Worm (Caenorhabditis elegans): ENCODE results near the gene cyp-34A10.

cyp-34A10 gene

DNA sequence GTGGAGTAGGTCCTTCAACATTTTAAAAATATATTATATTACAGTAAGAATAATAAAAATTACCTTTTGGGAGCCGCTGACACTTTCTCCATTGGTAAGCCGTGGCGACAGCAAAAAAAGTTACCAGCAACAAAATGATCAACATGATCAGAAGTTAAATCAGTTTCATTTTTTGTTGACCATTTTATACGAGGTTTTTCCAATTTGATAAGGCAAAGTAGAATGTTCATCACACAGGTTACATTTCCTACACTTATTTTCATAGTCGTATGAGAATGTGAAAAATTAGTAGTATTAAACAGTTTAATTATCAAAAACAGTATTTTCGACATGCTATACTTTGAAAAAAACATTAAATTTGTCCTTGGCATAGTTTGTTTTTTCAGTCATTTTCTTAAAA lies at the start of gene cyp-34A10:
cyp-34A10 (minus strand) TSS at position 146 of the 400 bp plus-strand sequence.
- TF ChIP-seq cog-1 (tag; optimal IDR thresholded peaks at IDR 0.05) (no peak), klf-2 (GFP tag; conservative IDR thresholded peaks at IDR 0.05) (no peak), tab-1 (GFP tag; IDR thresholded peaks at IDR 0.05) (no peak), ztf-23 (GFP tag; IDR thresholded peaks at IDR 0.05) (no peak), ref-1 (GFP tag; conservative IDR thresholded peaks at IDR 0.05) (no peak), med-1 (GFP tag; optimal IDR thresholded peaks at IDR 0.05; ENCODE audit: insufficient read depth) (no peak), ztf-29 (GFP tag; IDR thresholded peaks at IDR 0.05) (no peak), flt-1 (GFP tag; IDR thresholded peaks at IDR 0.05) (no peak), T22C8.4 (GFP tag; IDR thresholded peaks at IDR 0.05) (no peak)

DNA sequence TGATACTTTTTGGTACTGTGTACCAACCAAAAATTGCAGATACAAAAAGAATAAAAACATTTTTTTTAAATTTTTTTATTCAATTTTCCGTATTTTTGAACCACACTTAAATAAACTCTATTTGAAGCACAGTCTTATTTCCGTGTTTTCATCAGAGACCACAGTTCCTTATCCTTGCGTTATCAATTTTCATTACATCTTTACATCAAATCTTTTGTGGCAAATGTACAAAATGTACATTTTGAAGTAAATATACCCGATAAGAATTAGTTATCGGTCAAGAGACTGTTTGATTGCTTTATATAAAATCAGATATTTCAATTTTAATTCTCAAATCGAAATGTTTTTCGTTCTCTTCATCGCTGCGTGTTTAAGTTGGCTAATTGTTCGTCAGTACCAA lies 49.5 kb upstream of the cyp-34A10 start, which contains the start of gene cyp-35A3:
cyp-35A3 (plus strand) TSS at position 301 of the 400 bp plus-strand sequence.
- no peak for TF ChIP-seq klf-2 (GFP tag; conservative IDR thresholded peaks at IDR 0.05)
- TF ChIP-seq ztf-29 (GFP tag; IDR thresholded peaks at IDR 0.05), result no peak
- TF ChIP-seq T22C8.4 (GFP tag; IDR thresholded peaks at IDR 0.05), result no peak
- TF ChIP-seq flt-1 (GFP tag; IDR thresholded peaks at IDR 0.05), result no peak
- TF ChIP-seq ref-1 (GFP tag; conservative IDR thresholded peaks at IDR 0.05), result no peak
- TF ChIP-seq ztf-23 (GFP tag; IDR thresholded peaks at IDR 0.05), result no peak
- no peak for TF ChIP-seq cog-1 (tag; optimal IDR thresholded peaks at IDR 0.05)
- TF ChIP-seq med-1 (GFP tag; optimal IDR thresholded peaks at IDR 0.05; ENCODE audit: insufficient read depth), result no peak

DNA sequence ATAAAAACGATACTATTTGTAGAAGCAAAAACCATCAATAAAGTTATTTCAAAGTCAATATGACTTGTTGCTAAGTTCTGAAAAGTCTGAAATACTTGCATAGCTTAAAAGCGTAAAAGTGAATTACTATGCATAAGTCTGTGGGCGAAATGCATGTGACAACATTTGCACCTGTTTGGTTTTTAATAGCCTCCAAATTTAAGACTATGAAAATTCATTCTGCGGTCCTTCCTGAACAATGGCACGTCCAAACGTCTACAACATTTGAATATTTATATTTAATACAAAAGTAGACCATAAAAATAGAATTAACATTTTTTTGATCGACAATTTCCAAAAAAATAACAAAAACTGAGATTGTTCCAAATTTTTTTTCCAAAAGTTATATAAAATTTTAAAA lies 49.0 kb upstream of the cyp-34A10 start, which contains the start of gene K09D9.14:
K09D9.14 (minus strand) TSS at position 101 of the 400 bp plus-strand sequence.
- TF ChIP-seq ztf-23 (GFP tag; IDR thresholded peaks at IDR 0.05), result no peak
- TF ChIP-seq flt-1 (GFP tag; IDR thresholded peaks at IDR 0.05), result no peak
- no peak for TF ChIP-seq T22C8.4 (GFP tag; IDR thresholded peaks at IDR 0.05)
- no peak for TF ChIP-seq ref-1 (GFP tag; conservative IDR thresholded peaks at IDR 0.05)
- TF ChIP-seq cog-1 (tag; optimal IDR thresholded peaks at IDR 0.05), result no peak
- TF ChIP-seq tab-1 (GFP tag; IDR thresholded peaks at IDR 0.05), result no peak
- TF ChIP-seq med-1 (GFP tag; optimal IDR thresholded peaks at IDR 0.05; ENCODE audit: insufficient read depth), result no peak
- TF ChIP-seq ztf-29 (GFP tag; IDR thresholded peaks at IDR 0.05), result no peak
- no peak for TF ChIP-seq klf-2 (GFP tag; conservative IDR thresholded peaks at IDR 0.05)

DNA sequence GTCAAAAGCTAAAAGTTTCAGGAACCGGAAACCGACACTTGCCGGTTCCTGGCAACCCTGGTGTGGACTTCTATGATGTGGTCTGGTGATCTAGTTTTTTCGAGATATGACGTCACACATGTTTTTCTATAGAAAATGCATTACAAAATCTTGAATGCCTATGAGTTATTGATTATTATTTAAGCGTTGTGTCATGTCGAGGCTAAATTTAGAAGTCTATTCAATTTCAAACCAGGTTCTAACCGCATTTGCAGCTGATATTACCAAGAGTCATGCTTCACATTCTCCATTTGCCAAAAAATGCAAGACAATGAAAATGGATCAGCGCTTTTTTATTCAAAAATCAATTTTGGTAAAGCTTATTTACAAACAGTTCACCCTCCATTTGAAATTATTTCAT lies 46.4 kb upstream of the cyp-34A10 start, which contains the start of gene K09D9.3:
K09D9.3 (plus strand) TSS at position 301 of the 400 bp plus-strand sequence.
- no peak for TF ChIP-seq ref-1 (GFP tag; conservative IDR thresholded peaks at IDR 0.05)

DNA sequence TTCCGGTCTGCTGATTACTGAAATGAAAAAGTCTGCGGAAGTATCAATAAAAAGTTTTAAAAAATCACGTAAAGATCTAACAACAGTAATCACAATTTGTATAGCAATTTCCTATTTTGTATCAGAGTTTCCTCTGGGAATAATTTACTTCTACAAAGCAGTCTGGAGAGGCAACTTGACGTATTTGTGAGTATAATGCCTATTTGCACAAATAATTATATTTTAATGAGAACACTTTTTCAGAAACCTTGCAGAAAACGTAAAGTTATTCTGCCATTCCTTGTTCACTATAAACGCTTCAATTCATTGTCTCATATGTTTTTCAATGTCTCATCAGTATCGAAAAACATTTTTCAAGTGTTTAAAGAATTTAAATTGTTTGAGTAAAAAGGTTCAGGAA lies 45.8 kb upstream of the cyp-34A10 start:
- TF ChIP-seq ztf-23 (GFP tag; IDR thresholded peaks at IDR 0.05) (no peak), klf-2 (GFP tag; conservative IDR thresholded peaks at IDR 0.05) (no peak), T22C8.4 (GFP tag; IDR thresholded peaks at IDR 0.05) (no peak), cog-1 (tag; optimal IDR thresholded peaks at IDR 0.05) (no peak), flt-1 (GFP tag; IDR thresholded peaks at IDR 0.05) (no peak), tab-1 (GFP tag; IDR thresholded peaks at IDR 0.05) (no peak), med-1 (GFP tag; optimal IDR thresholded peaks at IDR 0.05; ENCODE audit: insufficient read depth) (no peak), ztf-29 (GFP tag; IDR thresholded peaks at IDR 0.05) (no peak), ref-1 (GFP tag; conservative IDR thresholded peaks at IDR 0.05) (no peak)

DNA sequence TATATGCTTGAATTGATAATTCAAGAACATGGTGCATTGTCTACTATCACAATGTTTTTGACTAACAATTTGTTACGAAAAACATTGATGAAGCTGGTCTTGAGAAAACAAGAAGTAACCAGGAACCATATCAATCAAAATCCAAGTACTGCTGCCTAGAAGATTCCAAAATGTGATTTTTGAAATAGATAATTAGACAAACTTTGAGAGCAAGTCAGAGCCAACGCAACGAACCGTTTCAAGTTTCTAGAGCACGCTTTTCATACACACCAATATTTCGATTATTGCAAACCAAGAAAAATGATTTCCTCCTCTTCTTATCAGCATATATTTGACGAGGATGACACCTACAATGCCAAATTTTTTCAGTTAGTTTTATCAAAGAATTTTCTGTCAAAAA lies 44.0 kb upstream of the cyp-34A10 start, which contains the start of gene srw-89:
srw-89 (plus strand) TSS at position 301 of the 400 bp plus-strand sequence.
- TF ChIP-seq tab-1 (GFP tag; IDR thresholded peaks at IDR 0.05), result no peak
- TF ChIP-seq ztf-29 (GFP tag; IDR thresholded peaks at IDR 0.05), result no peak
- TF ChIP-seq klf-2 (GFP tag; conservative IDR thresholded peaks at IDR 0.05), result no peak
- TF ChIP-seq med-1 (GFP tag; optimal IDR thresholded peaks at IDR 0.05; ENCODE audit: insufficient read depth), result no peak
- TF ChIP-seq ref-1 (GFP tag; conservative IDR thresholded peaks at IDR 0.05), result no peak
- no peak for TF ChIP-seq flt-1 (GFP tag; IDR thresholded peaks at IDR 0.05)
- TF ChIP-seq ztf-23 (GFP tag; IDR thresholded peaks at IDR 0.05), result no peak
- TF ChIP-seq cog-1 (tag; optimal IDR thresholded peaks at IDR 0.05), result no peak
- no peak for TF ChIP-seq T22C8.4 (GFP tag; IDR thresholded peaks at IDR 0.05)

DNA sequence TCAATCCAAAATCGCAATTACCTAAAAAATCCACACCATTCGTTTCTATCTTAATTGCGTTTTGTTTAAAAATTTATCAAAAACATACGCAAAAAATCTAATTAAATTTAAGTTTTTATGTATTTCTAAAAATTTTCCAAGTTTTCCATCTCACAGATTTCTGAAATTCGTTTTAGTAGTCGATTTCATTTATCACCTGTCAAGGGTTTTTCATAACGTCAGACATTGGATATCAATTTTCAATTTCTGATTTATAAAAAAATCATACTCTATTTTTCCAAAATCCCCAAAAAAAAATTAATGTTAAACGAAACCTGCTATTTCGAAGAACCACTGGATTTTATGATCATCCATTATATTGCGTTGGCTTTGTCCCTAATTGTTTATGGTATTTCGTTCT lies 37.4 kb upstream of the cyp-34A10 start, which contains the start of gene srh-4:
srh-4 (plus strand) TSS at position 301 of the 400 bp plus-strand sequence.
- TF ChIP-seq ref-1 (GFP tag; conservative IDR thresholded peaks at IDR 0.05) (no peak), flt-1 (GFP tag; IDR thresholded peaks at IDR 0.05) (no peak), cog-1 (tag; optimal IDR thresholded peaks at IDR 0.05) (no peak)

DNA sequence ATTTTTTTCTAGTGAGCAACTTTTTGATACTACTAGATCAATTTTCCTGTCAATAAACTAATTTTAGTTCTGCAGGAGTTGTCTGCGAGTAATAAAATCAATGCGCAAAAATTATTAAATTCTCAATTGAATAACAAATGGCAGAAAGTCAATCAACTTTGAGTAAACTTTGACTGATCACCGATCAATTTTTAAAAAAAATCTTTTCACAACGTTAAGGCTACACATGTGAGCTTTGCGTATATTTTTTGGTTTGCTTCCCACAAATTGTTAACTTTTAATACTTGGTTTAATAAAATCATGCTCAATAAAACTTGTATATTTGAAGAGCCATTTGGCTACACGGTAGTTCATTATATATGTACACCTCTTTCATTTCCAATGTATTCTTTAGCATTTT lies 35.1 kb upstream of the cyp-34A10 start, which contains the start of gene srh-7:
srh-7 (plus strand) TSS at position 301 of the 400 bp plus-strand sequence.
- no peak for TF ChIP-seq ztf-29 (GFP tag; IDR thresholded peaks at IDR 0.05)
- no peak for TF ChIP-seq T22C8.4 (GFP tag; IDR thresholded peaks at IDR 0.05)
- no peak for TF ChIP-seq med-1 (GFP tag; optimal IDR thresholded peaks at IDR 0.05; ENCODE audit: insufficient read depth)
- TF ChIP-seq flt-1 (GFP tag; IDR thresholded peaks at IDR 0.05), result no peak
- TF ChIP-seq ref-1 (GFP tag; conservative IDR thresholded peaks at IDR 0.05), result no peak
- no peak for TF ChIP-seq klf-2 (GFP tag; conservative IDR thresholded peaks at IDR 0.05)
- no peak for TF ChIP-seq ztf-23 (GFP tag; IDR thresholded peaks at IDR 0.05)
- TF ChIP-seq cog-1 (tag; optimal IDR thresholded peaks at IDR 0.05), result no peak
- no peak for TF ChIP-seq tab-1 (GFP tag; IDR thresholded peaks at IDR 0.05)

DNA sequence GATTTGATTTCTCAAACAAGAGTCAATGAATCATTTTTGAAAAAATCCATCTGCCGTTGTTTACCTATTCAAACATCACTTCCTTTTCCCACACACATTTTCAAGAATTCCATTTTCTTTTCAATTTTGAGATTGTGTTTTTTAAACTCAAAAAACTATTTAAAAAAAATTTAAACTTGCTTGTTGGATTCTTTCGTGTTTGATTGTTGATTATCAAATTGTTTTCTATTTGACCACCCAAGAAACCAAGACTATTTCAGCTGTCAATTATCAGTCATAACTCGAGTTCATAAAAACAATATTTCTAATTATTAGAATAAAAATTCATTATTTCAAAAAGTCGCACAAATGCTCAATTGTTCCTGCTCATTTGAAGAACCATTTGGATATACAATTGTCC lies 32.4 kb upstream of the cyp-34A10 start, which contains the start of gene srh-8:
srh-8 (plus strand) TSS at position 301 of the 400 bp plus-strand sequence.
- no peak for TF ChIP-seq ref-1 (GFP tag; conservative IDR thresholded peaks at IDR 0.05)
- TF ChIP-seq klf-2 (GFP tag; conservative IDR thresholded peaks at IDR 0.05), result no peak
- TF ChIP-seq cog-1 (tag; optimal IDR thresholded peaks at IDR 0.05), result no peak
- TF ChIP-seq ztf-29 (GFP tag; IDR thresholded peaks at IDR 0.05), result no peak
- TF ChIP-seq flt-1 (GFP tag; IDR thresholded peaks at IDR 0.05), result no peak
- TF ChIP-seq med-1 (GFP tag; optimal IDR thresholded peaks at IDR 0.05; ENCODE audit: insufficient read depth), result no peak
- TF ChIP-seq tab-1 (GFP tag; IDR thresholded peaks at IDR 0.05), result no peak
- TF ChIP-seq T22C8.4 (GFP tag; IDR thresholded peaks at IDR 0.05), result no peak
- TF ChIP-seq ztf-23 (GFP tag; IDR thresholded peaks at IDR 0.05), result no peak

DNA sequence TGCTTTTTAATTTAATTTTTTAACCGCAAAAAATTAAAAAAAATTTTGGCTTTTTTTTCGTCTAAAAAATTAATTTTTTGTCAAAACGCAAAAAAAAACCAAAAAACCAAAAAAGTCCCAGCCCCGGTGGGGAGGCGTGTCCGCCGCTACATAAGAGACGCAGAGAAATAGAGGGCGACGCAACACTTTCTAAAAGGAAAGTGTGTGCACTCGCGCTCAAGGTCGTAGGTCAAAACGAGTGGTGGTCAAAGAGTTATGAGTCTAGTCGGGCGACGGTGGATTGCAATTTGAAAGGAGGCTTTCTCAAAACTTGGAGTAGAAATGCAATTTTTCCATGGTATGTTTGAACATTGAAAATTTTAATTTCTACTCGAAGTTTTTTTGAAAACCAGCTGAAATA lies 31.8 kb upstream of the cyp-34A10 start:
- TF ChIP-seq ztf-29 (GFP tag; IDR thresholded peaks at IDR 0.05) (no peak), tab-1 (GFP tag; IDR thresholded peaks at IDR 0.05) (no peak), flt-1 (GFP tag; IDR thresholded peaks at IDR 0.05) (no peak), klf-2 (GFP tag; conservative IDR thresholded peaks at IDR 0.05) (no peak), ztf-23 (GFP tag; IDR thresholded peaks at IDR 0.05) (no peak), cog-1 (tag; optimal IDR thresholded peaks at IDR 0.05) (no peak), ref-1 (GFP tag; conservative IDR thresholded peaks at IDR 0.05) (no peak), T22C8.4 (GFP tag; IDR thresholded peaks at IDR 0.05) (no peak), med-1 (GFP tag; optimal IDR thresholded peaks at IDR 0.05; ENCODE audit: insufficient read depth) (no peak)
